Worm (Caenorhabditis elegans): Measurements from ENCODE around the gene ZC155.2.

The ZC155.2 gene

DNA sequence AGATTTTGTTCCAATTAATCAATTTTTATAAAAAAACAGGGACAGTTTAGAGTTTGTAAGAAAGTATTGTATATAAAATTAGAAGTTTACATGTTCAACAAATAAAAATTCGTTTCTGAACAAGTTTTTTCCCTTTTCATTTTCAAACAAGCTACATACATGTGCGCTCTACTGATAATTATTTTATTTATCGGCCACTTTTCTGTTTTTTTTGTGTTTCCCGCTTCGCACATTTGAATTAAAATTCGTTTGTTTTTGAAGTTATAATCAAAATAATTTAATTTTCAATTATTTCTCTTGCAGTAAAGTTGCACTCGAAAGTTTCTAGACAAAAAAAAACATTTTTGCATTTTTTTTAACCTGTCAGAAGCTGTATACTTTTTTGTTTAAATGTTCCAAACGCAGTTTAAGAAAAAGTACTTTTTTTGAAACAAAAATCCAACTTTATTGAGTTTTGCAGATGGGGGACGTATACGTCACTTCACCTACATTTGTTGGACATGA, 28.1 kb upstream of the ZC155.2 start, which contains the start of gene hira-1 (continued):
- TF ChIP-seq snpc-4 (tag; optimal IDR thresholded peaks at IDR 0.05) = peak; percentile 31

DNA sequence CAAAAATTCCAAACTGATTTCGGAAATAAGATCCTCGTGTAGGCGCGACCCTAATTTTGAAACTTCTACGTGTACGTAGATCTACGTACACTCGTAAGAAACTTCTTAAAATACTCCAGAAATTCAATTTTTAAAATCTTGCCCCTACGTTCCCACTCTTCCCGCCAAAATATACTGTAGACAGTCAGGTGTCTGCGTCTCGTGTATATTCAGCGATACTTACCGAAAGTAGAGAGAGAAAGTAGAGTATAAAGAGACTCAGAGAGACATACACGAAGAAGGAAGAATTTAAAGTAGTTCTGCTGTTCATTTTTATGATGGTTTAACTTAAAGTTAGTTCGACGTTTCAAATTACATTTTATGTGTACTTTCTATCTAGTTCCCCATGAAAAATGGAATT, 25.5 kb upstream of the ZC155.2 start:
- TF ChIP-seq nhr-76 (tag; optimal IDR thresholded peaks at IDR 0.05) (no peak), aly-2 (tag; optimal IDR thresholded peaks at IDR 0.05) (no peak), pha-4 (tag; optimal IDR thresholded peaks at IDR 0.05) (peak; percentile 3), mml-1 (tag; optimal IDR thresholded peaks at IDR 0.05) (no peak), mdl-1 (tag; optimal IDR thresholded peaks at IDR 0.05) (no peak)

ce11 chrIII:5195690-5196089, 23.1 kb upstream of the ZC155.2 start, which contains the start of gene moc-6:
TSS of gene moc-6 (plus strand) at chrIII:5195990.
- TF ChIP-seq unc-62 (GFP tag; optimal IDR thresholded peaks at IDR 0.05) (no peak), ceh-28 (tag; optimal IDR thresholded peaks at IDR 0.05) (peak; percentile 12)

DNA sequence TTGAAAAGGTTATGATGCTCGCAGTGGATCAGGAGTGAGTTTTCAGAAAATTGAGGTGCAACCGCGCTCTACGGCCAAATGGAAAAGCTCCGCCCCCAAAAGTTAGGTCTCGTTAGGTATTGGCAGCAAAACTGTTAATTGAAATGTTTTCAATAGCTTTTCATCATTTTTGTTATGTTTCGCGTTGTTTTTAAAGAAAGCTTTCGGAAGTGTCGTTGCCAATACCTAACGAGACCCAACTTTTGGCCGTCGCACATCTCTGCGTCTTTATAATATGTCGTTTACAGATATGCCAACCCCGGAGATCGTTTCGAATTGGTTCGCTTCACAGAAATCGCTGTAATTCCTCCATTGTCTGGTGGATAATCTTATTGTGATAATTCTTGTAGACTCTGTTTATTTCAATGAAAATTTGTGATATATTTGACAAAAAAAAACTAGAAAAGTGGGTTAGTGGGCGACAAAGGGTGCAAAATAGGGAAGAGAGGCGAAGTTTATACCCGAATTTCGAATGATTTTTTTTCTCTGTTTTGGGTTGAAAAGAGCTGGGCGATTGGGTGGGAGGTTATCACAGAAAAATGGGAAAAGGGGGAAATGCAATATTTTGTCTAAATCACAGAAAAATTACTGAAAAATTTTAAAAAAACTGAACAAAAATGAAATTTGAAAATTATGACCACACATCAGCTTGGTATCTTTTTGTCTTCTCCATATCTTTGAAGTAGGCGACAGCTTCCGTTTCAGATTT, 22.3 kb upstream of the ZC155.2 start:
- no peak for TF ChIP-seq nhr-76 (tag; optimal IDR thresholded peaks at IDR 0.05)
- TF ChIP-seq zag-1 (tag; optimal IDR thresholded peaks at IDR 0.05) = no peak
- peak; percentile 69 for TF ChIP-seq ama-1 (optimal IDR thresholded peaks at IDR 0.05)
- no peak for TF ChIP-seq tbx-2 (tag; optimal IDR thresholded peaks at IDR 0.05)
- TF ChIP-seq ceh-9 (tag; optimal IDR thresholded peaks at IDR 0.05) = no peak
- TF ChIP-seq eor-1 (tag; optimal IDR thresholded peaks at IDR 0.05) = no peak
- TF ChIP-seq skn-1 (tag; optimal IDR thresholded peaks at IDR 0.05) = no peak
- no peak for TF ChIP-seq egl-5 (tag; optimal IDR thresholded peaks at IDR 0.05)
- TF ChIP-seq ztf-11 (tag; optimal IDR thresholded peaks at IDR 0.05) = no peak
- TF ChIP-seq nhr-23 (tag; optimal IDR thresholded peaks at IDR 0.05) = no peak
- TF ChIP-seq lin-15B (tag; optimal IDR thresholded peaks at IDR 0.05) = no peak
- TF ChIP-seq nfya-1 (tag; optimal IDR thresholded peaks at IDR 0.05; ENCODE audit: insufficient read depth) = no peak
- TF ChIP-seq aly-2 (tag; optimal IDR thresholded peaks at IDR 0.05) = no peak
- TF ChIP-seq lin-39 (tag; optimal IDR thresholded peaks at IDR 0.05) = no peak
- no peak for TF ChIP-seq elt-1 (tag; optimal IDR thresholded peaks at IDR 0.05)
- TF ChIP-seq ztf-4 (tag; optimal IDR thresholded peaks at IDR 0.05) = no peak
- no peak for TF ChIP-seq egl-27 (tag; optimal IDR thresholded peaks at IDR 0.05)
- no peak for TF ChIP-seq sea-2 (GFP tag; optimal IDR thresholded peaks at IDR 0.05)
- TF ChIP-seq nhr-77 (tag; optimal IDR thresholded peaks at IDR 0.05) = no peak
- TF ChIP-seq elt-2 (tag; optimal IDR thresholded peaks at IDR 0.05) = peak; percentile 52
- TF ChIP-seq mml-1 (tag; optimal IDR thresholded peaks at IDR 0.05) = no peak
- no peak for TF ChIP-seq daf-12 (tag; optimal IDR thresholded peaks at IDR 0.05)
- TF ChIP-seq unc-39 (tag; optimal IDR thresholded peaks at IDR 0.05) = no peak
- TF ChIP-seq fkh-2 (tag; optimal IDR thresholded peaks at IDR 0.05) = no peak
- TF ChIP-seq fkh-10 (GFP tag; optimal IDR thresholded peaks at IDR 0.05) = no peak
- peak; percentile 19 for TF ChIP-seq nhr-43 (tag; optimal IDR thresholded peaks at IDR 0.05; ENCODE audit: poor library complexity, severe bottlenecking)
- no peak for TF ChIP-seq jun-1 (tag; optimal IDR thresholded peaks at IDR 0.05)
- TF ChIP-seq nhr-25 (tag; optimal IDR thresholded peaks at IDR 0.05) = peak; percentile 31
- no peak for TF ChIP-seq pqm-1 (tag; optimal IDR thresholded peaks at IDR 0.05)
- no peak for TF ChIP-seq nhr-11 (tag; optimal IDR thresholded peaks at IDR 0.05)
- no peak for TF ChIP-seq mdl-1 (tag; optimal IDR thresholded peaks at IDR 0.05)
- TF ChIP-seq snpc-4 (tag; optimal IDR thresholded peaks at IDR 0.05) = no peak
- TF ChIP-seq elt-3 (tag; optimal IDR thresholded peaks at IDR 0.05) = peak in 1 of 3 experiments; percentile 71
- no peak for TF ChIP-seq nhr-67 (tag; optimal IDR thresholded peaks at IDR 0.05)
- TF ChIP-seq R02D3.7 (tag; optimal IDR thresholded peaks at IDR 0.05) = no peak

All from whole organism, L3 larva.